Worm (Caenorhabditis elegans): ENCODE results near the gene C18H7.12.

DNA sequence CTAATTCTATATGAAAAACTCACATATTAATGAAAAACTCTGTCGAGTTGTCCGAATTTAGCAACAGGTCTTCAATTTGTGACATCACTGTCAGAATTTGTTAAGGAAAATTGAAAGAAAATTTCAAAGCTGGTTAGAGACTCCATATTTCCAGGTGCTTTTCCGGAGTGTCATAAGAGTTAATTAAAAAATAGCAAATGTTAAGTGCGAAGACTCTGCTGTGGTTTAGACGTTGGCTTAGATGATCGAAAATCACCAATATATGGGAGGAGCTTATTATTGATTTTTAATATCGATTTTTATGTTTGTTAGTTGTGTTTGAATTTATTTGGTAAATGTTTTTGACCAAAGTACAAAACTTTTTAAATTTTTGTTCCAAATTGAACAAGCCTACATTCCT is at the start of gene C18H7.12:
- TF ChIP-seq zag-1 (tag; optimal IDR thresholded peaks at IDR 0.05) (no peak), nhr-28 (tag; optimal IDR thresholded peaks at IDR 0.05) (no peak), ama-1 (optimal IDR thresholded peaks at IDR 0.05) (no peak), ztf-11 (tag; optimal IDR thresholded peaks at IDR 0.05) (no peak), elt-2 (tag; optimal IDR thresholded peaks at IDR 0.05) (no peak), fos-1 (tag; optimal IDR thresholded peaks at IDR 0.05) (no peak), blmp-1 (tag; optimal IDR thresholded peaks at IDR 0.05) (no peak)
